Worm (Caenorhabditis elegans) whole organism, midembryonic: ENCODE measurements around the gene ucr-2.2.

Source experiments
- flt-1 ChIP-seq: fragments of 200-800 bp; sonication (Bioruptor generic); IDR thresholded peaks from 2 replicates; pipeline ENCODE4 v1.3.6; 2022; ENCODE audit warnings: missing genetic modification characterization, missing compliant biosample characterization
- klf-2 ChIP-seq: fragments of 200-800 bp; sonication (Bioruptor generic); conservative IDR thresholded peaks from 2 replicates; pipeline ENCODE4 v1.3.6; 2022; ENCODE audit warnings: missing genetic modification reagents, missing genetic modification characterization, missing compliant biosample characterization

ce11 chrX:15215272-15215671 lies 41.6 kb downstream of the ucr-2.2 start:
- no peak for TF ChIP-seq klf-2 (GFP tag; lab: Robert Waterston, UW)
- no peak for TF ChIP-seq flt-1
